Worm (Caenorhabditis elegans) whole organism, late embryonic: Measurements from ENCODE around the gene ugt-47.

Source experiments
- C08G9.2 ChIP-seq: sonication (generic microtip); optimal IDR thresholded peaks from 2 replicates; lab custom pipeline; 2016; ENCODE audit warnings: mild to moderate bottlenecking, missing genetic modification characterization, moderate library complexity, missing compliant biosample characterization
- F13H6.1 ChIP-seq: sonication (generic microtip); optimal IDR thresholded peaks from 2 replicates; lab custom pipeline; 2016; ENCODE audit warnings: missing genetic modification characterization, missing compliant biosample characterization
- K02D7.2 ChIP-seq: sonication (generic microtip); optimal IDR thresholded peaks from 2 replicates; lab custom pipeline; 2017; ENCODE audit warnings: mild to moderate bottlenecking, missing genetic modification characterization, missing compliant biosample characterization
- Y22D7AL.16 ChIP-seq: sonication (generic microtip); optimal IDR thresholded peaks from 2 replicates; lab custom pipeline; 2016; ENCODE audit warnings: missing genetic modification characterization, missing compliant biosample characterization
- ahr-1 ChIP-seq: sonication (generic microtip); optimal IDR thresholded peaks from 2 replicates; lab custom pipeline; 2016; ENCODE audit warnings: missing genetic modification characterization, missing compliant biosample characterization
- ceh-18 ChIP-seq: sonication (generic microtip); optimal IDR thresholded peaks from 2 replicates; lab custom pipeline; 2016; ENCODE audit warnings: missing genetic modification characterization, missing compliant biosample characterization
- ceh-19 ChIP-seq: fragments of 200-800 bp; sonication (Bioruptor generic); optimal IDR thresholded peaks from 2 replicates; lab custom pipeline; 2018; ENCODE audit warnings: mild to moderate bottlenecking, missing genetic modification characterization, missing compliant biosample characterization
- ceh-22 ChIP-seq: sonication (generic microtip); optimal IDR thresholded peaks from 2 replicates; lab custom pipeline; 2017; ENCODE audit warnings: missing biosample characterization, missing genetic modification characterization
- ceh-24 ChIP-seq: sonication (generic microtip); optimal IDR thresholded peaks from 2 replicates; lab custom pipeline; 2016; ENCODE audit warnings: mild to moderate bottlenecking, missing genetic modification characterization, missing compliant biosample characterization
- ceh-31 ChIP-seq: sonication (generic microtip); optimal IDR thresholded peaks from 2 replicates; lab custom pipeline; 2016; ENCODE audit warnings: missing genetic modification characterization, missing compliant biosample characterization
- ceh-45 ChIP-seq: fragments of 200-800 bp; sonication (Bioruptor generic); IDR thresholded peaks from 2 replicates; pipeline ENCODE4 v1.3.6; 2022; ENCODE audit warnings: missing genetic modification reagents, missing genetic modification characterization, missing compliant biosample characterization
- dmd-4 ChIP-seq: sonication (generic microtip); optimal IDR thresholded peaks from 2 replicates; lab custom pipeline; 2016; ENCODE audit warnings: borderline replicate concordance, missing genetic modification characterization, missing compliant biosample characterization
- elt-2 ChIP-seq: sonication (generic microtip); optimal IDR thresholded peaks from 2 replicates; lab custom pipeline; 2016; ENCODE audit warnings: missing genetic modification reagents, missing genetic modification characterization, missing compliant biosample characterization
- eyg-1 ChIP-seq: sonication (generic microtip); optimal IDR thresholded peaks from 2 replicates; lab custom pipeline; 2016; ENCODE audit warnings: missing genotype, missing genetic modification characterization, missing compliant biosample characterization
- fkh-6 ChIP-seq: sonication (generic microtip); optimal IDR thresholded peaks from 2 replicates; lab custom pipeline; 2016; ENCODE audit warnings: missing genetic modification characterization, missing compliant biosample characterization
- gmeb-2 ChIP-seq: sonication (generic microtip); optimal IDR thresholded peaks from 2 replicates; lab custom pipeline; 2016; ENCODE audit warnings: missing genetic modification characterization, inconsistent platforms, missing compliant biosample characterization
- hlh-15 ChIP-seq: sonication (generic microtip); optimal IDR thresholded peaks from 2 replicates; lab custom pipeline; 2016; ENCODE audit warnings: missing genetic modification characterization, missing compliant biosample characterization
- hlh-8 ChIP-seq: sonication (generic microtip); optimal IDR thresholded peaks from 2 replicates; lab custom pipeline; 2016; ENCODE audit warnings: missing genotype, missing genetic modification characterization, missing compliant biosample characterization
- lim-6 ChIP-seq: sonication (generic microtip); optimal IDR thresholded peaks from 2 replicates; lab custom pipeline; 2016; ENCODE audit warnings: missing genetic modification characterization, missing compliant biosample characterization
- mec-3 ChIP-seq: sonication (generic microtip); optimal IDR thresholded peaks from 2 replicates; lab custom pipeline; 2016; ENCODE audit warnings: borderline replicate concordance, missing genetic modification characterization, missing compliant biosample characterization
- nfya-1 ChIP-seq: sonication (generic microtip); optimal IDR thresholded peaks from 2 replicates; lab custom pipeline; 2017; ENCODE audit warnings: missing genetic modification characterization, mild to moderate bottlenecking, missing compliant biosample characterization, antibody characterized with exemption, moderate library complexity
- nhr-11 ChIP-seq: fragments of 150-350 bp; optimal IDR thresholded peaks from 2 replicates; lab custom pipeline; 2014; ENCODE audit warnings: missing biosample characterization, missing genetic modification characterization
- odd-2 ChIP-seq: sonication (generic microtip); optimal IDR thresholded peaks from 2 replicates; lab custom pipeline; 2017; ENCODE audit warnings: antibody characterized with exemption, mild to moderate bottlenecking, missing genetic modification characterization, missing compliant biosample characterization
- pat-9 ChIP-seq: fragments of 200-800 bp; sonication (Bioruptor generic); optimal IDR thresholded peaks from 2 replicates; lab custom pipeline; 2018; ENCODE audit warnings: mild to moderate bottlenecking, missing genetic modification characterization, moderate library complexity, missing compliant biosample characterization
- pax-1 ChIP-seq: fragments of 150-350 bp; optimal IDR thresholded peaks from 2 replicates; lab custom pipeline; 2014; ENCODE audit warnings: missing biosample characterization, missing genetic modification characterization
- pha-4 ChIP-seq: fragments of 150-350 bp; optimal IDR thresholded peaks from 2 replicates; lab custom pipeline; 2018; ENCODE audit warnings: missing biosample characterization, missing genetic modification reagents, missing genetic modification characterization
- pqm-1 ChIP-seq: sonication (generic microtip); optimal IDR thresholded peaks from 2 replicates; lab custom pipeline; 2016; ENCODE audit warnings: missing genetic modification characterization, missing compliant biosample characterization
- ref-2 ChIP-seq: sonication (generic microtip); optimal IDR thresholded peaks from 2 replicates; lab custom pipeline; 2016; ENCODE audit warnings: missing genetic modification characterization, missing compliant biosample characterization
- sdc-2 ChIP-seq: sonication (generic microtip); optimal IDR thresholded peaks from 2 replicates; lab custom pipeline; 2016; ENCODE audit warnings: missing genotype, missing genetic modification characterization, missing compliant biosample characterization
- syd-9 ChIP-seq: sonication (generic microtip); optimal IDR thresholded peaks from 2 replicates; lab custom pipeline; 2016; ENCODE audit warnings: mild to moderate bottlenecking, missing genetic modification characterization, moderate library complexity, missing compliant biosample characterization
- tbx-7 ChIP-seq: sonication (generic microtip); optimal IDR thresholded peaks from 2 replicates; lab custom pipeline; 2016; ENCODE audit warnings: missing genotype, missing genetic modification characterization, missing compliant biosample characterization
- ttx-3 ChIP-seq: sonication (generic microtip); optimal IDR thresholded peaks from 2 replicates; lab custom pipeline; 2016; ENCODE audit warnings: missing genetic modification reagents, missing genetic modification characterization, missing compliant biosample characterization
- unc-42 ChIP-seq: sonication (generic microtip); optimal IDR thresholded peaks from 2 replicates; lab custom pipeline; 2016; ENCODE audit warnings: missing genotype, missing genetic modification characterization, missing compliant biosample characterization
- unc-55 ChIP-seq: sonication (generic microtip); optimal IDR thresholded peaks from 2 replicates; lab custom pipeline; 2017; ENCODE audit warnings: missing biosample characterization, missing genetic modification reagents, missing genetic modification characterization
- unc-86 ChIP-seq: sonication (generic microtip); optimal IDR thresholded peaks from 2 replicates; lab custom pipeline; 2016; ENCODE audit warnings: missing genetic modification characterization, missing compliant biosample characterization
- zip-5 ChIP-seq: sonication (generic microtip); optimal IDR thresholded peaks from 2 replicates; lab custom pipeline; 2016; ENCODE audit warnings: missing genetic modification characterization, missing compliant biosample characterization
- ztf-16 ChIP-seq: sonication (generic microtip); optimal IDR thresholded peaks from 2 replicates; lab custom pipeline; 2017; ENCODE audit warnings: missing genetic modification characterization, missing compliant biosample characterization

ugt-47 gene

DNA sequence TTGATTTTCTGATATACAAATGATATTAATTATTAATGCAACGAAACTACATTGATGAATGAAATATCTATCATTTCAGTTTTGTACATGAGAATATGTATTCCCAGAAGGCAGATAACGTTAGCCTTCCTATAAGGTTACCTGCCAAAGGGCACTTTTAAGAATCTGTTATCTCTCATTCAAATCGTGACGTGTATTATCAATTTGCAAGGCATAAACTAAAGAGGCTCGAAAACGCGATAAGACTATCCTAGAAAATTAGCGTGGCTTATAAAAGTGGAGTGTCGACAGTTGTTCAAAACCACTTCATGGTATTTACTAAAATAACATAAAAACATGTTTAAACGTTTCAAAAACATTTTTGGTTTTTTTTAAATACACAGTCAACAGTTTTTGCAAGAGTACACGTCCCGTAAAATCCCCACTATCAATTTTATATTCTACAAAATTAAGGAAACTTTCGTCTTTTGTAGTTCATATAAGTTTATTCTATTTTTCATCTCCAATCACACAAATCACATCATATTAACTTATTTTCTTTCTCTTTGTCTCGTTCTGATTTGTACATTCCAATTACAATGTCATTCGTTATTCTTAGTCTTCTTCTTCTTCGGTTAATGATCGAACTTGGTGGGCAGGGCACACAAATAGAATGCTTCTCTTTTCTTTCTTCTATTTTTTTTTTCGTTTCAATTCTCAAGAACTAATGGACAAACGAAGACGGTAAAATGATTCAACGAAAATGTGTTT is 26.6 kb upstream of the ugt-47 start, which contains the start of gene C08B6.10:
Gene C08B6.10 (plus strand): TSS at position 700 of the 750 bp plus-strand sequence.
- TF ChIP-seq nfya-1 (tag; lab: Kevin White, UChicago) (no peak), elt-2 (tag; lab: Kevin White, UChicago) (peak; percentile 81)
- TF ChIP-seq, all 69 proteins: peak for 1

- no peak for TF ChIP-seq nhr-11
- no peak for TF ChIP-seq pqm-1 (tag; lab: Kevin White, UChicago)
- TF ChIP-seq syd-9 = no peak
- no peak for TF ChIP-seq unc-42 (tag; lab: Kevin White, UChicago)
- TF ChIP-seq F13H6.1 (tag; lab: Kevin White, UChicago) = no peak
- TF ChIP-seq odd-2 (tag; lab: Kevin White, UChicago) = no peak
- no peak for TF ChIP-seq Y22D7AL.16 (tag; lab: Kevin White, UChicago)
- TF ChIP-seq ahr-1 (tag; lab: Kevin White, UChicago) = no peak
- no peak for TF ChIP-seq ceh-31
- TF ChIP-seq dmd-4 (tag; lab: Kevin White, UChicago) = no peak
- TF ChIP-seq ceh-19 (GFP tag; lab: Kevin White, UChicago) = no peak
- no peak for TF ChIP-seq pat-9 (tag; lab: Kevin White, UChicago)
- no peak for TF ChIP-seq C08G9.2
- TF ChIP-seq hlh-15 (tag; lab: Kevin White, UChicago) = no peak
- TF ChIP-seq ceh-18 = no peak
These were observed 24.9 kb upstream of the ugt-47 start, which contains the start of gene C08B6.6 for ce11 chrV:10123324-10123723. Gene C08B6.6, plus strand, starts transcription at chrV:10123624.

DNA sequence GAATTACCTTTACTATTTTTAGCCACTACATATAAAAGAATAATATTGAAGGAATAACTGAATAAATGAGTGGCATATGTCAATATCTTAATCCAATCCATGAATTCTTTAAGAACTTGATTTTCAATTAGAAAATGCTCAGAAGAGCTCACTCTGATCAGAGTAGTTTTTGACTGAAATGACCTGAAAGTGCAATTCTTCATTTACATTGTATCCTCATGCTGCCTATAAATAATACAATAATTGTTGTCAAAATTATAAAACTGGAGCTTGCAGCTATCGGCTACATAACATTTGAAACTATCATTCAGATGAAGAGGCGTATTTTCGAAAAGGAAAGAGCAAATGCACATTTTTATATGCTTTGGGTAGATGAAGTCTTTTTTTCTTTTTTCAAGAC is 24.3 kb upstream of the ugt-47 start, which contains the start of gene srxa-19:
Gene srxa-19 (minus strand): TSS at position 101 of the 400 bp plus-strand sequence.
- TF ChIP-seq ztf-16 (tag; lab: Kevin White, UChicago) = no peak

DNA sequence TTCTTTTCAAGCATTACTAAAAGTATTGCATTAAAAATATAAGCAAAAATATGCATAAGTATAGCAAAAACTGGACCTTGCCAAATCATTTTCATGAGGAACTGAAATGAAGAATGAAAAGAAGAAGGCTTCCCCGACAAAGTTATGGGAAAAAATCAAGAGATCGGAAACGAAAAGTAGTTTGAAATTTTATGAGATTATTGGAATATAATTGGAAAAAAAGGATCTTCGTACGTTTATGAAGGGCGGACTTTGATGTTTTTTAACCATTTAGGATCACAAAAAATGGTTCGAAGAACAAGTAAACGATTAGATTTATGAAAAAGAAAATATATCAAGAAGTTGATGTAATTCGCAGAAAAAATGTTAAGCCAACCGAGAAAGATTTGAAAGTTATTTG is 22.5 kb upstream of the ugt-47 start, which contains the start of gene srxa-18:
Gene srxa-18 (minus strand): TSS at position 100 of the 400 bp plus-strand sequence.
- TF ChIP-seq pha-4 (no peak), ceh-24 (tag; lab: Kevin White, UChicago) (no peak), lim-6 (tag; lab: Kevin White, UChicago) (no peak), ceh-22 (tag; lab: Kevin White, UChicago) (no peak), zip-5 (tag; lab: Kevin White, UChicago) (no peak), fkh-6 (tag; lab: Kevin White, UChicago) (no peak), ttx-3 (tag; lab: Kevin White, UChicago) (no peak), dmd-4 (tag; lab: Kevin White, UChicago) (no peak), hlh-8 (tag; lab: Kevin White, UChicago) (no peak), elt-2 (tag; lab: Kevin White, UChicago) (no peak), unc-86 (tag; lab: Kevin White, UChicago) (no peak), hlh-15 (tag; lab: Kevin White, UChicago) (no peak)

DNA sequence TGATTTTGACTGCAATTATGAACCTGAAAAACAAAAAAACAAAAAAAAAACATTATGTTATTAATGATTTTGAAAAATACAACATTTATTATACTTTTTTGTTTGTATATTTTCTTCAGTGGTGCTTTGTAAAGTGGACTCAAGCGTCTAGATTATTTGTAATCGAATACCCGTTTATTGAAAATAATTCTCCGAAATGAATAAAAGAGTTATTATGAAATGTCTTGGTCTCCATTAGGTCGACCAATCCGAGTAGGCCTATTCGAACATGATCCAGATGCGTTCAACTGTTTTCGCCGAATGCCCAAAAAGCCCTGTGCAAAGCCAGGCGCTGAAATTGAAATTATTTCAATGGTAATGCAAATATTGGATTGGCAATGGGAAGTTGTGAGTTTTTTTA is 19.1 kb upstream of the ugt-47 start, which contains the start of gene C08B6.5:
Gene C08B6.5 (plus strand): TSS at position 301 of the 400 bp plus-strand sequence.
- TF ChIP-seq mec-3 (tag; lab: Kevin White, UChicago) (no peak), ceh-24 (tag; lab: Kevin White, UChicago) (no peak), ref-2 (tag; lab: Kevin White, UChicago) (no peak), ceh-45 (GFP tag; lab: Robert Waterston, UW) (no peak), unc-55 (no peak), odd-2 (tag; lab: Kevin White, UChicago) (no peak), gmeb-2 (tag; lab: Kevin White, UChicago) (no peak), eyg-1 (no peak), Y22D7AL.16 (tag; lab: Kevin White, UChicago) (no peak), tbx-7 (tag; lab: Kevin White, UChicago) (no peak), dmd-4 (tag; lab: Kevin White, UChicago) (no peak), K02D7.2 (tag; lab: Kevin White, UChicago) (no peak), pax-1 (tag; lab: Kevin White, UChicago) (no peak), ahr-1 (tag; lab: Kevin White, UChicago) (no peak), sdc-2 (tag; lab: Kevin White, UChicago) (no peak)
